Worm (Caenorhabditis elegans) whole organism, L4/young adult: ENCODE data around the gene ttr-57.

Source experiments
- W03F9.2 ChIP-seq: fragments of 150-350 bp; optimal IDR thresholded peaks from 2 replicates; lab custom pipeline; 2014; ENCODE audit warnings: missing biosample characterization, missing genetic modification characterization
- dao-5 ChIP-seq: sonication (generic microtip); optimal IDR thresholded peaks from 2 replicates; lab custom pipeline; 2016; ENCODE audit warnings: missing genotype, missing genetic modification characterization, moderate library complexity, missing compliant biosample characterization
- him-1 ChIP-seq: sonication (generic microtip); optimal IDR thresholded peaks from 2 replicates; lab custom pipeline; 2016; ENCODE audit warnings: missing genotype, missing genetic modification reagents, missing genetic modification characterization, missing compliant biosample characterization

DNA sequence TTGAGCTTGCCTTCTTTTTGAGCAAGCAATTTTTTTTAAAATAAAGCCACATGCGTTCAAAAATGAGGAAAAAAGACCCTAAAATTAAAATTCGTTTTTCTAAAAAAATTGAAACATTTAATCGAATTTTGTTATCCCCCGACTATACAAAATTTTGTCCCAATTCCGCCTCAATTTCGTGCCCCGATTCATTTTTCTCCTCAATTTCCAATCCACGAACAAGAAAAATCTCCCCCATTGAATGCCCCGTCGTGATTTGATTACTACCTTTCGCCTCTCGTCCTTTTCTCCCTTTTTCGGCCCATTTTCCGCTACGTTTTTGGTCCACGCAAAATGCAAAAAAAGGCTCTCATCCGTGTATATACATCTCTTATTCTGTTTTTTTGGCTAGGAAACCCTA is 47.0 kb downstream of the ttr-57 start:
- no peak for TF ChIP-seq W03F9.2 (tag; lab: Kevin White, UChicago)
- no peak for TF ChIP-seq him-1
- TF ChIP-seq dao-5: no peak
